Fruit fly (Drosophila melanogaster): Measurements from ENCODE around the gene Bin1.

Bin1 gene

DNA sequence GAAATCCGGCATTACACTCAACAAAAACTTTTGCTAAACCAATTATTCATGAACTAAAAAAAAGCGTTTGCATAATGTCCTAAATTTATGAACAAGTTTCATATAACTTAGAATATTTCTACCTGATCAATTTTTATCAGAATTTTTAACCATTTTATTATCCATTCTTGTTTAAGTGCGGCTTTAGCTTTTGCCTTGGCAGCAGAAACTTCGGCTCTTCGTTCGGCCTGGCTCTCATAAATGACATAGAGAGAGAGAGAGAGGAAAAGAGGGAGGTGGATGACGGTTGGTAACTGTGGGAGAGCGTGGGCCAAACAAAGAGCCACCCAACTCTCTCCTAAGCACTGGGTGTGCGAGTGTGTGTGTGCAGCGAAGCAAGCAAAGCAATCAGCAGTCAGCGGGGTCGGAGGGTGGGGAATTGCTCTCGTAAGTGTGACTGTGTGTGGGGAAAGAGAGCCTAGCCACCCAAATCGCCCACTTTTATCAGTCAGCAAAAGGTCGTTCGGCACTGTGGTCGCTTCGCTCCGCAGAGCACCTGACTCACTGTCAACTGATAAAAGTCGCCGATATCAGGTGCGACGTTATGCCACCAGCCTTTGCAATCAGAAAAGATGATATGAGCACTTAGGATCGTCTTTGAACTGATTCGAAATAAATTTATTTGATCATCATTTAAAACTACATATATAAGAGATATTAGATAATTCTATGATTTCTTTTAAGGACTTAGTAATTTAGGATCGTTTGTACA, 35.2 kb upstream of the Bin1 start:
- TF ChIP-seq CG15710 (tag; optimal IDR thresholded peaks at IDR 0.05) (peak; percentile 99), rn (GFP tag; IDR thresholded peaks at IDR 0.05) (no peak), CG9948 (tag; optimal IDR thresholded peaks at IDR 0.05) (peak; percentile 98), EcR (GFP tag; optimal IDR thresholded peaks at IDR 0.05) (peak; percentile 83), CG12605 (GFP tag; IDR thresholded peaks at IDR 0.05) (no peak), CG8301 (tag; optimal IDR thresholded peaks at IDR 0.05) (peak; percentile 99), CG14655 (GFP tag; optimal IDR thresholded peaks at IDR 0.05) (peak; percentile 97), fd96Ca (GFP tag; IDR thresholded peaks at IDR 0.05) (no peak), CG34367 (tag; optimal IDR thresholded peaks at IDR 0.05) (peak; percentile 98), CG8159 (tag; optimal IDR thresholded peaks at IDR 0.05) (peak; percentile 98), Pif1B (GFP tag; optimal IDR thresholded peaks at IDR 0.05) (peak; percentile 96), D1 (tag; optimal IDR thresholded peaks at IDR 0.05) (peak; percentile 96), CG17806 (tag; optimal IDR thresholded peaks at IDR 0.05) (peak; percentile 98), CG13204 (GFP tag; optimal IDR thresholded peaks at IDR 0.05) (peak; percentile 96), CG10348 (GFP tag; IDR thresholded peaks at IDR 0.05) (no peak), CG32121 (GFP tag; IDR thresholded peaks at IDR 0.05) (no peak), Pif1A (GFP tag; optimal IDR thresholded peaks at IDR 0.05) (peak; percentile 97), CG4496 (GFP tag; IDR thresholded peaks at IDR 0.05) (no peak), Snoo (tag; optimal IDR thresholded peaks at IDR 0.05) (peak; percentile 83), Ets98B (GFP tag; IDR thresholded peaks at IDR 0.05) (no peak), gl (tag; optimal IDR thresholded peaks at IDR 0.05) (peak; percentile 97)

DNA sequence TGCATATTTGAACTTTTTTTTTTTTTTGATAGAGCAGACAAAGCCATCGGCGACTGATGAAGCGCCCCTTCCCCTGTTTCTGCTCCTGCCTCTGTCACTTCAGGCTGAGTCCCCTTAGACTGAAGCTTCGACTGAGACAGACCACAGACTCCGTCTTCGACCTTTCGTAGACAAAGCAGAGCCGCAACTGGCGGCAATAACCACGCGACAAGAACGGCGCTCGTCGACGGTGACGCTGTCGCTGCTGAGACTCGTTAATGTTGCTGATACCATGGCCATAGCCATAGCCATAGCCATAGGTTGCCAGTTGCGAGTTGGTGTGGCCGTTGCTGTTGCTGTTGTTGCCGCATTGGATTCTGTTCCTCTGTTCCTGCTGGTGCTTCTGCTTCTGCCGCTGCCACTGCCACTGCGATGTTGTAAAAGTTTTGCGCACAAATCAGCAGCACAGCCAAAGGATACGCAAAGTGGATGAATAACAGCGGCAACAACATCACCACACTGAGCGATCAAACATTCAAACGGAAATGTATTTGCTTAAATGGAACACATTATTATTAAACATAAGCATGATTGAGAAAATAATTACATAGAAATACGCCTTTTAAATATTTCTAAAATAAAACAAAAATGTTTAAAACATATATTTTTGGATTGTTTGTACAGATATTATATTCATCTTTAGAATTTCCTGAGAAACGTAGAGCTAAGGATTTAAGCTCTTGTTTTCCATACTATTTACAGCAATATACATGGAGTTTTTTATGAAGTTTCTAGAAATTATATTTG, 34.1 kb upstream of the Bin1 start:
- peak; percentile 93 for TF ChIP-seq CG8301 (tag; optimal IDR thresholded peaks at IDR 0.05)
- TF ChIP-seq CG13204 (GFP tag; optimal IDR thresholded peaks at IDR 0.05), result peak; percentile 92
- TF ChIP-seq CG10348 (GFP tag; IDR thresholded peaks at IDR 0.05), result no peak
- TF ChIP-seq Ets98B (GFP tag; IDR thresholded peaks at IDR 0.05), result no peak; the same call in 1 of the 2 replicates
- peak; percentile 91 for TF ChIP-seq CG8159 (tag; optimal IDR thresholded peaks at IDR 0.05)
- TF ChIP-seq CG14655 (GFP tag; optimal IDR thresholded peaks at IDR 0.05), result peak; percentile 91
- TF ChIP-seq Pif1B (GFP tag; optimal IDR thresholded peaks at IDR 0.05), result peak; percentile 25
- no peak for TF ChIP-seq CG12605 (GFP tag; IDR thresholded peaks at IDR 0.05)
- 0 out of 3 replicates have a peak, but pooled peaks have one; percentile 19 for TF ChIP-seq fd96Ca (GFP tag; IDR thresholded peaks at IDR 0.05)
- TF ChIP-seq gl (tag; optimal IDR thresholded peaks at IDR 0.05), result peak; percentile 34
- TF ChIP-seq CG9948 (tag; optimal IDR thresholded peaks at IDR 0.05), result peak; percentile 91
- peak; percentile 77 for TF ChIP-seq EcR (GFP tag; optimal IDR thresholded peaks at IDR 0.05)
- peak; percentile 77 for TF ChIP-seq CG34367 (tag; optimal IDR thresholded peaks at IDR 0.05)
- peak; percentile 36 for TF ChIP-seq Pif1A (GFP tag; optimal IDR thresholded peaks at IDR 0.05)
- 0 out of 3 replicates have a peak, but pooled peaks have one; percentile 34 for TF ChIP-seq CG4496 (GFP tag; IDR thresholded peaks at IDR 0.05)
- no peak for TF ChIP-seq Snoo (tag; optimal IDR thresholded peaks at IDR 0.05)
- TF ChIP-seq CG32121 (GFP tag; IDR thresholded peaks at IDR 0.05), result no peak
- TF ChIP-seq CG17806 (tag; optimal IDR thresholded peaks at IDR 0.05), result peak; percentile 91
- peak; percentile 89 for TF ChIP-seq D1 (tag; optimal IDR thresholded peaks at IDR 0.05)
- 0 out of 2 replicates have a peak, but pooled peaks have one; percentile 17 for TF ChIP-seq rn (GFP tag; IDR thresholded peaks at IDR 0.05)
- peak; percentile 81 for TF ChIP-seq CG15710 (tag; optimal IDR thresholded peaks at IDR 0.05)

DNA sequence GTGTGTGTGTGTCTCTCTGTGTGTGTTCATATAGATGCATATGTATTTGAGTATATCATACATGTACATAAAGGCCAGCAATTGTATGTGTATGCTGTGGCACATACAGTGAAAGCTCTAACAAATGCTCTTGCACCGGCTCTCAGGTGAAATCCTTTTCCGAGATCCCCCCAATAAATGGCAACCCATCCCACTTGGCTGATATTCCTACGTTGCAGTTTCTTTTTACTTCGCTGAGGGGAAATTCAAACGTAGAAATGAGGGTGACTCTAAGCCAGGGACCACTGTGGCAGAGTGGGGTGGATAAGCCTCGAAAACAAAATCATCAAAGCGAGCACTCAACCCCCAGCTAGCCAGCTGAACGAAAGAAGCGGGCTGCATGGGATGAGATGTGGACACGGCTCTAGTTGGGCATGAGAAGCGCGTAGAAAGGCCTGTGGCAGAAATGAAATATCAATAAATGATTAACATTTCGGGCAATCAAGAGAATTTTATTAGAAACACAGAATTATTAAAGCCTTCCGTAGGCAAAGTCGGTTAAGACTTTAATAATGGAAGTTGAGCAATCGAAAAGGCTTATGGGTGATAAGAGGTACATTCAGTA, 33.0 kb upstream of the Bin1 start:
- peak; percentile 97 for TF ChIP-seq CG17806 (tag; optimal IDR thresholded peaks at IDR 0.05)
- peak; percentile 100 for TF ChIP-seq fd96Ca (GFP tag; IDR thresholded peaks at IDR 0.05)
- peak; percentile 94 for TF ChIP-seq CG15710 (tag; optimal IDR thresholded peaks at IDR 0.05)
- TF ChIP-seq CG10348 (GFP tag; IDR thresholded peaks at IDR 0.05), result peak; percentile 98
- peak; percentile 99 for TF ChIP-seq Pif1A (GFP tag; optimal IDR thresholded peaks at IDR 0.05)
- TF ChIP-seq Snoo (tag; optimal IDR thresholded peaks at IDR 0.05), result peak; percentile 87
- peak; percentile 100 for TF ChIP-seq Ets98B (GFP tag; IDR thresholded peaks at IDR 0.05)
- TF ChIP-seq gl (tag; optimal IDR thresholded peaks at IDR 0.05), result peak; percentile 92
- TF ChIP-seq CG13204 (GFP tag; optimal IDR thresholded peaks at IDR 0.05), result peak; percentile 84
- TF ChIP-seq CG9948 (tag; optimal IDR thresholded peaks at IDR 0.05), result peak; percentile 93
- TF ChIP-seq CG8301 (tag; optimal IDR thresholded peaks at IDR 0.05), result peak; percentile 98
- TF ChIP-seq CG34367 (tag; optimal IDR thresholded peaks at IDR 0.05), result peak; percentile 94
- peak; percentile 100 for TF ChIP-seq CG4496 (GFP tag; IDR thresholded peaks at IDR 0.05)
- TF ChIP-seq D1 (tag; optimal IDR thresholded peaks at IDR 0.05), result peak; percentile 47
- peak; percentile 84 for TF ChIP-seq EcR (GFP tag; optimal IDR thresholded peaks at IDR 0.05)
- peak; percentile 98 for TF ChIP-seq rn (GFP tag; IDR thresholded peaks at IDR 0.05)
- peak; percentile 99 for TF ChIP-seq Pif1B (GFP tag; optimal IDR thresholded peaks at IDR 0.05)
- TF ChIP-seq CG32121 (GFP tag; IDR thresholded peaks at IDR 0.05), result peak; percentile 100
- TF ChIP-seq CG14655 (GFP tag; optimal IDR thresholded peaks at IDR 0.05), result peak; percentile 96
- TF ChIP-seq CG8159 (tag; optimal IDR thresholded peaks at IDR 0.05), result peak; percentile 92
- TF ChIP-seq CG12605 (GFP tag; IDR thresholded peaks at IDR 0.05), result peak; percentile 99
